Fruit fly (Drosophila melanogaster) whole organism, embryonic: Measurements from ENCODE around the gene cher.

Experiments
- Ada2b ChIP-seq: fragments of 200-800 bp; sonication (Bioruptor generic); IDR thresholded peaks from 2 replicates; pipeline ENCODE4 v1.3.6; 2022; ENCODE audit warnings: missing biosample characterization, missing genetic modification characterization
- Aef1 ChIP-seq: fragments of 200-800 bp; sonication (Bioruptor generic); IDR thresholded peaks from 3 replicates; pipeline ENCODE4 v1.3.6; 2022; ENCODE audit warnings: missing biosample characterization, missing genetic modification characterization
- Awh ChIP-seq: fragments of 200-800 bp; sonication (Bioruptor generic); IDR thresholded peaks from 2 replicates; pipeline ENCODE4, ENCODE4 v1.3.6; 2022; ENCODE audit warnings: missing biosample characterization, missing genetic modification characterization
- CG10462 ChIP-seq: fragments of 200-800 bp; sonication (Bioruptor generic); optimal IDR thresholded peaks from 2 replicates; lab custom pipeline; 2016; ENCODE audit warnings: missing biosample characterization, missing genetic modification characterization
- CG11560 ChIP-seq: fragments of 200-800 bp; sonication (Bioruptor generic); IDR thresholded peaks from 3 replicates; pipeline ENCODE4 v1.3.6; 2022; ENCODE audit warnings: missing biosample characterization, missing genetic modification characterization
- CG12236 ChIP-seq: fragments of 200-800 bp; sonication (Bioruptor generic); optimal IDR thresholded peaks from 2 replicates; lab custom pipeline; 2016; ENCODE audit warnings: missing biosample characterization, missing genetic modification characterization
- CG12942 ChIP-seq: fragments of 200-800 bp; sonication (Bioruptor generic); optimal IDR thresholded peaks from 3 replicates; lab custom pipeline; 2016; ENCODE audit warnings: missing biosample characterization, missing genetic modification characterization
- CG13287 ChIP-seq: fragments of 200-800 bp; sonication (Bioruptor generic); IDR thresholded peaks from 2 replicates; pipeline ENCODE4 v1.3.6; 2022; ENCODE audit warnings: missing biosample characterization, missing genetic modification characterization; ENCODE audit not compliant: partially characterized antibody
- CG15269 ChIP-seq: fragments of 200-800 bp; sonication (Bioruptor generic); optimal IDR thresholded peaks from 2 replicates; lab custom pipeline; 2018; ENCODE audit warnings: missing biosample characterization, mild to moderate bottlenecking, missing genetic modification characterization, moderate library complexity
- CG16863 ChIP-seq: fragments of 200-800 bp; sonication (Bioruptor generic); optimal IDR thresholded peaks from 3 replicates; lab custom pipeline; 2016; ENCODE audit warnings: missing biosample characterization, missing genetic modification characterization
- CG17328 ChIP-seq: fragments of 200-800 bp; sonication (Bioruptor generic); IDR thresholded peaks from 2 replicates; pipeline ENCODE4 v1.3.6; 2022; ENCODE audit warnings: missing biosample characterization, missing genetic modification characterization
- CG2116 ChIP-seq: fragments of 200-800 bp; sonication (Bioruptor generic); optimal IDR thresholded peaks from 3 replicates; lab custom pipeline; 2018; ENCODE audit warnings: missing biosample characterization, mild to moderate bottlenecking, missing genetic modification characterization
- CG2120 ChIP-seq: fragments of 200-800 bp; sonication (Bioruptor generic); optimal IDR thresholded peaks from 3 replicates; lab custom pipeline; 2016; ENCODE audit warnings: missing biosample characterization, missing genetic modification characterization
- CG31365 ChIP-seq: fragments of 200-800 bp; sonication (Bioruptor generic); optimal IDR thresholded peaks from 2 replicates; lab custom pipeline; 2018; ENCODE audit warnings: missing biosample characterization, mild to moderate bottlenecking, missing genetic modification characterization
- CG31441 ChIP-seq: fragments of 200-800 bp; sonication (Bioruptor generic); IDR thresholded peaks from 2 replicates; pipeline ENCODE4 v1.3.6; 2022; ENCODE audit warnings: missing biosample characterization, missing genetic modification characterization
- CG3281 ChIP-seq: fragments of 200-800 bp; sonication (Bioruptor generic); optimal IDR thresholded peaks from 3 replicates; lab custom pipeline; 2017; ENCODE audit warnings: missing biosample characterization, mild to moderate bottlenecking, missing genetic modification characterization
- CG4328 ChIP-seq: fragments of 200-800 bp; sonication (Bioruptor generic); optimal IDR thresholded peaks from 3 replicates; lab custom pipeline; 2017; ENCODE audit warnings: missing biosample characterization, missing genetic modification reagents, missing genetic modification characterization
- CG7987 ChIP-seq: fragments of 200-800 bp; sonication (Bioruptor generic); optimal IDR thresholded peaks from 2 replicates; lab custom pipeline; 2018; ENCODE audit warnings: missing biosample characterization, mild to moderate bottlenecking, missing genetic modification characterization, moderate library complexity
- CG8924 ChIP-seq: fragments of 200-800 bp; optimal IDR thresholded peaks from 3 replicates; lab custom pipeline; 2019; ENCODE audit warnings: missing biosample characterization, mild to moderate bottlenecking, missing genetic modification characterization, moderate library complexity
- CG9797 ChIP-seq: fragments of 200-800 bp; sonication (Bioruptor generic); optimal IDR thresholded peaks from 3 replicates; lab custom pipeline; 2018; ENCODE audit warnings: missing biosample characterization, mild to moderate bottlenecking, missing genetic modification characterization
- CoRest ChIP-seq: fragments of 200-800 bp; sonication (Bioruptor generic); optimal IDR thresholded peaks from 3 replicates; lab custom pipeline; 2018; ENCODE audit warnings: missing biosample characterization, mild to moderate bottlenecking, missing genetic modification characterization, moderate library complexity
- Deaf1 ChIP-seq: fragments of 200-800 bp; optimal IDR thresholded peaks from 3 replicates; lab custom pipeline; 2019; ENCODE audit warnings: missing biosample characterization, mild to moderate bottlenecking, missing genetic modification characterization, moderate library complexity
- Dfd ChIP-seq, 2 experiments: fragments of >200 bp; optimal IDR thresholded peaks; 2 replicates each; lab custom pipeline; 2017; ENCODE audit warnings: missing biosample characterization in 2 of 2, missing genetic modification characterization in 2 of 2
- ERR ChIP-seq: fragments of 200-800 bp; sonication (Bioruptor generic); optimal IDR thresholded peaks from 2 replicates; lab custom pipeline; 2016; ENCODE audit warnings: missing biosample characterization, missing genetic modification characterization
- GATAe ChIP-seq: fragments of 200-800 bp; sonication (Bioruptor generic); conservative IDR thresholded peaks from 2 replicates; pipeline ENCODE4 v1.3.6; 2022; ENCODE audit warnings: missing biosample characterization, missing genetic modification characterization
- Hmx ChIP-seq: fragments of 200-800 bp; sonication (Bioruptor generic); optimal IDR thresholded peaks from 2 replicates; lab custom pipeline; 2016; ENCODE audit warnings: missing biosample characterization, missing genetic modification characterization
- MTF-1 ChIP-seq: fragments of 200-800 bp; sonication (Bioruptor generic); optimal IDR thresholded peaks from 2 replicates; lab custom pipeline; 2018; ENCODE audit warnings: missing biosample characterization, mild to moderate bottlenecking, missing genetic modification characterization, borderline replicate concordance
- Mrtf ChIP-seq: fragments of 200-800 bp; sonication (Bioruptor generic); IDR thresholded peaks from 3 replicates; pipeline ENCODE4 v1.3.6; 2022; ENCODE audit warnings: missing biosample characterization, missing genetic modification characterization
- Side ChIP-seq: fragments of 200-800 bp; sonication (Bioruptor generic); optimal IDR thresholded peaks from 2 replicates; lab custom pipeline; 2016; ENCODE audit warnings: missing biosample characterization, missing genetic modification characterization
- Sox100B ChIP-seq: fragments of 200-800 bp; sonication (Bioruptor generic); optimal IDR thresholded peaks from 3 replicates; lab custom pipeline; 2018; ENCODE audit warnings: missing biosample characterization, mild to moderate bottlenecking, missing genetic modification characterization
- al ChIP-seq: fragments of 200-800 bp; sonication (Bioruptor generic); IDR thresholded peaks from 2 replicates; pipeline ENCODE4 v1.3.6; 2022; ENCODE audit warnings: missing biosample characterization, missing genetic modification characterization
- aop ChIP-seq: fragments of 200-800 bp; sonication (Bioruptor generic); IDR thresholded peaks from 2 replicates; pipeline ENCODE4 v1.3.6; 2022; ENCODE audit warnings: missing biosample characterization, missing genetic modification characterization
- dimm ChIP-seq: fragments of 200-800 bp; sonication (Bioruptor generic); IDR thresholded peaks from 2 replicates; pipeline ENCODE4 v1.3.6; 2022; ENCODE audit warnings: missing biosample characterization, missing genetic modification characterization
- dmrt99B ChIP-seq: fragments of 200-800 bp; sonication (Bioruptor generic); optimal IDR thresholded peaks from 2 replicates; lab custom pipeline; 2018; ENCODE audit warnings: missing biosample characterization, mild to moderate bottlenecking, missing genetic modification characterization, moderate library complexity
- en ChIP-seq: fragments of 200-800 bp; sonication (Bioruptor generic); optimal IDR thresholded peaks from 2 replicates; lab custom pipeline; 2016; ENCODE audit warnings: missing biosample characterization, missing genetic modification characterization
- fd102C ChIP-seq: fragments of 200-800 bp; sonication (Bioruptor generic); optimal IDR thresholded peaks from 2 replicates; lab custom pipeline; 2018; ENCODE audit warnings: missing biosample characterization, mild to moderate bottlenecking, missing genetic modification characterization, moderate library complexity
- fd96Cb ChIP-seq: fragments of 200-800 bp; sonication (Bioruptor generic); optimal IDR thresholded peaks from 2 replicates; lab custom pipeline; 2018; ENCODE audit warnings: missing biosample characterization, mild to moderate bottlenecking, missing genetic modification characterization, moderate library complexity
- gcm2 ChIP-seq: fragments of 200-800 bp; sonication (Bioruptor generic); optimal IDR thresholded peaks from 2 replicates; lab custom pipeline; 2016; ENCODE audit warnings: missing biosample characterization, missing genetic modification characterization
- grn ChIP-seq: fragments of 200-800 bp; sonication (Bioruptor generic); optimal IDR thresholded peaks from 3 replicates; lab custom pipeline; 2017; ENCODE audit warnings: missing biosample characterization, missing genetic modification characterization
- gsb ChIP-seq: fragments of 200-800 bp; sonication (Bioruptor generic); IDR thresholded peaks from 2 replicates; pipeline ENCODE4 v1.3.6; 2022; ENCODE audit warnings: missing biosample characterization, missing genetic modification characterization
- jing ChIP-seq: fragments of 200-800 bp; sonication (Bioruptor generic); optimal IDR thresholded peaks from 2 replicates; lab custom pipeline; 2018; ENCODE audit warnings: missing biosample characterization, mild to moderate bottlenecking, missing genetic modification characterization
- ken ChIP-seq: fragments of 200-800 bp; sonication (Bioruptor generic); IDR thresholded peaks from 3 replicates; pipeline ENCODE4 v1.3.6; 2022; ENCODE audit warnings: missing biosample characterization, missing genetic modification characterization
- lilli ChIP-seq: fragments of 200-800 bp; sonication (Bioruptor generic); optimal IDR thresholded peaks from 3 replicates; lab custom pipeline; 2016; ENCODE audit warnings: missing biosample characterization, missing genetic modification characterization
- mld ChIP-seq: fragments of 200-800 bp; sonication (Bioruptor generic); IDR thresholded peaks from 3 replicates; pipeline ENCODE4 v1.3.6; 2022; ENCODE audit warnings: missing biosample characterization, missing genetic modification characterization; ENCODE audit not compliant: partially characterized antibody
- nau ChIP-seq: fragments of 200-800 bp; sonication (Bioruptor generic); optimal IDR thresholded peaks from 3 replicates; lab custom pipeline; 2017; ENCODE audit warnings: missing biosample characterization, mild to moderate bottlenecking, missing genetic modification characterization, missing genetic modification reagents
- phol ChIP-seq: fragments of 200-800 bp; sonication (Bioruptor generic); optimal IDR thresholded peaks from 3 replicates; lab custom pipeline; 2018; ENCODE audit warnings: missing biosample characterization, mild to moderate bottlenecking, missing genetic modification characterization, moderate library complexity
- rib ChIP-seq: fragments of 200-800 bp; sonication (Bioruptor generic); IDR thresholded peaks from 2 replicates; pipeline ENCODE4 v1.3.6; 2022; ENCODE audit warnings: missing biosample characterization, missing genetic modification characterization
- trem ChIP-seq: fragments of 200-800 bp; optimal IDR thresholded peaks from 3 replicates; lab custom pipeline; 2019; ENCODE audit warnings: missing biosample characterization, mild to moderate bottlenecking, missing genetic modification characterization, moderate library complexity
- tup ChIP-seq: fragments of 200-800 bp; sonication (Bioruptor generic); optimal IDR thresholded peaks from 2 replicates; lab custom pipeline; 2016; ENCODE audit warnings: missing biosample characterization, mild to moderate bottlenecking, missing genetic modification characterization, moderate library complexity
- wor ChIP-seq: fragments of 200-800 bp; sonication (Bioruptor generic); IDR thresholded peaks from 2 replicates; pipeline ENCODE4 v1.3.6; 2022; ENCODE audit warnings: missing biosample characterization, missing genetic modification characterization

cher gene

DNA sequence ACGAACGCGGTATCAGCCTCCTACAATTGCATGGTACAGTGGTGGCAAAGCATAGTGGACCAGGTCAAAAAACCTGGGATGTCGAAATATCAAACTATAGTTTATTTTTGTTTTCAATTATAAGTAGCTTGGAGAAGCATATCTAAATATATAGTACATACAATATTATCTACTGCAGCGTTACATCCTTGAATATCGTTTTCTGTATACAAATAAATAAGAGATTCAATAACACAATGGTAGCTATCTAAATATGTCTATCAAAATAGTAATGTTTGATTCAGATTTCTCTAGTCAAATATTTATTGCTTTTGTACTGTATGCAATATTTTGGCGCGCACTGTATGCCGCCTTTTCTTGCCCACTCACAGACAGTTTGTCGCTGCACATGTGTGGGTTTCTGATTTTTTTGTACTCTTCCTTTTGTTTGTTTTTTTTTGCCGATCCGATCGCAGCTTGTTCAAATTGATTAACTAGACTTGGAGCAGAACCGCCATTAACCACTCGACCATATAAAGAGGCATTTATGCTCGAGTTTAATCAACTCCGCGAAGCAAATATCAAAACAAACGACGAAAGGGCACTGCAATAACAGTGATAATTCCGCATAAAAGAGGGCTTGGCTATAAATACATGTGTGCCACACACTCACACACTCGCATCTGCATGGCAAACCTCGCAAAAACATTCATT lies 44.4 kb downstream of the cher start (continued):
- TF ChIP-seq aop (no peak), trem (tag; lab: Kevin White, UChicago) (peak; percentile 93), Awh (GFP tag; lab: Robert Waterston, UW) (peak; percentile 94), CG13287 (GFP tag; lab: Robert Waterston, UW) (no peak), CG16863 (GFP tag; lab: Kevin White, UChicago) (peak; percentile 91), en (peak; percentile 80), CG31365 (tag; lab: Kevin White, UChicago) (peak; percentile 80), CG3281 (GFP tag; lab: Kevin White, UChicago) (peak; percentile 95), fd102C (GFP tag; lab: Kevin White, UChicago) (peak; percentile 44), nau (peak; percentile 97), tup (GFP tag; lab: Kevin White, UChicago) (peak; percentile 86), CG11560 (tag; lab: Robert Waterston, UW) (peak; percentile 80; the same call in 2 of the 3 replicates), CG31441 (GFP tag; lab: Robert Waterston, UW) (peak; percentile 98), Hmx (GFP tag; lab: Kevin White, UChicago) (peak; percentile 83), CG7987 (GFP tag; lab: Kevin White, UChicago) (peak; percentile 79), CG2120 (peak; percentile 94), al (GFP tag; lab: Robert Waterston, UW) (peak; percentile 85), CG12236 (peak; percentile 80), ken (GFP tag; lab: Robert Waterston, UW) (peak; percentile 90), GATAe (GFP tag; lab: Robert Waterston, UW) (peak; percentile 47), CG17328 (GFP tag; lab: Robert Waterston, UW) (peak; percentile 94), grn (GFP tag; lab: Kevin White, UChicago) (peak; percentile 80), jing (GFP tag; lab: Kevin White, UChicago) (peak; percentile 86), CG12942 (peak; percentile 87), CG9797 (no peak), MTF-1 (GFP tag; lab: Kevin White, UChicago) (peak; percentile 71), ERR (GFP tag; lab: Kevin White, UChicago) (peak; percentile 67), gcm2 (peak; percentile 84), Sox100B (GFP tag; lab: Kevin White, UChicago) (peak; percentile 98), CG8924 (tag; lab: Kevin White, UChicago) (peak; percentile 96), fd96Cb (tag; lab: Kevin White, UChicago) (peak; percentile 94), mld (GFP tag; lab: Robert Waterston, UW) (no peak), Side (GFP tag; lab: Kevin White, UChicago) (peak; percentile 82), dimm (GFP tag; lab: Robert Waterston, UW) (0 out of 2 replicates have a peak, but pooled peaks have one; percentile 72), Aef1 (peak; percentile 90), Dfd (GFP tag; optimal IDR thresholded peaks at IDR 0.05; lab: Kevin White, UChicago) (no peak), CG2116 (GFP tag; lab: Kevin White, UChicago) (peak; percentile 88), lilli (GFP tag; lab: Kevin White, UChicago) (peak; percentile 94), gsb (GFP tag; lab: Robert Waterston, UW) (peak; percentile 84), rib (GFP tag; lab: Robert Waterston, UW) (peak; percentile 90), Deaf1 (tag; lab: Kevin White, UChicago) (peak; percentile 80), phol (peak; percentile 97), CoRest (tag; lab: Kevin White, UChicago) (peak; percentile 96), dmrt99B (peak; percentile 97), CG4328 (GFP tag; lab: Kevin White, UChicago) (peak; percentile 91), Mrtf (GFP tag; lab: Robert Waterston, UW) (peak; percentile 88), Ada2b (GFP tag; lab: Robert Waterston, UW) (peak; percentile 86), CG10462 (GFP tag; lab: Kevin White, UChicago) (peak; percentile 94), CG15269 (tag; lab: Kevin White, UChicago) (peak; percentile 96), wor (GFP tag; lab: Robert Waterston, UW) (peak; percentile 92)
